Worm (Caenorhabditis elegans) whole organism, L4 larva: ENCODE data around the gene C05E7.3.

Source experiments
- D1046.2 ChIP-seq: fragments of 200-800 bp; sonication (Bioruptor generic); IDR thresholded peaks from 2 replicates; pipeline ENCODE4 v1.3.6; 2022; ENCODE audit warnings: missing genetic modification characterization, missing compliant biosample characterization
- F26F4.8 ChIP-seq: fragments of 200-800 bp; sonication (Bioruptor generic); conservative IDR thresholded peaks from 2 replicates; pipeline ENCODE4 v1.3.6; 2022; ENCODE audit warnings: missing genetic modification characterization, missing compliant biosample characterization
- F44E2.7 ChIP-seq: fragments of 200-800 bp; sonication (Bioruptor generic); IDR thresholded peaks from 2 replicates; pipeline ENCODE4 v2.1.2; 2022; ENCODE audit warnings: missing genetic modification characterization, missing compliant biosample characterization
- Y48G9A.11 ChIP-seq: fragments of 200-800 bp; sonication (Bioruptor generic); IDR thresholded peaks from 2 replicates; pipeline ENCODE4 v1.3.6; 2022; ENCODE audit warnings: missing genetic modification reagents, missing genetic modification characterization, missing compliant biosample characterization
- aha-1 ChIP-seq: fragments of 150-350 bp; peaks from one replicate; lab custom pipeline; 2014; ENCODE audit warnings: missing biosample characterization, missing genetic modification characterization
- ceh-20 ChIP-seq: fragments of 200-800 bp; sonication (Bioruptor generic); IDR thresholded peaks from 2 replicates; pipeline ENCODE4 v1.3.6; 2022; ENCODE audit warnings: missing genetic modification reagents, missing genetic modification characterization, missing compliant biosample characterization
- ceh-32 ChIP-seq: sonication (generic microtip); optimal IDR thresholded peaks from 2 replicates; lab custom pipeline; 2016; ENCODE audit warnings: mild to moderate bottlenecking, missing genetic modification characterization, missing compliant biosample characterization; ENCODE audit not compliant: poor library complexity
- cey-2 ChIP-seq: sonication (generic microtip); optimal IDR thresholded peaks from 3 replicates; lab custom pipeline; 2017; ENCODE audit warnings: missing genetic modification characterization, mild to moderate bottlenecking, missing compliant biosample characterization, antibody characterized with exemption, borderline replicate concordance; ENCODE audit not compliant: insufficient read depth
- ctbp-1 ChIP-seq: fragments of 200-800 bp; sonication (Bioruptor generic); IDR thresholded peaks from 2 replicates; pipeline ENCODE4 v1.3.6; 2022; ENCODE audit warnings: missing genetic modification reagents, missing genetic modification characterization, missing compliant biosample characterization
- dmd-6 ChIP-seq: fragments of 200-800 bp; sonication (Bioruptor generic); IDR thresholded peaks from 2 replicates; pipeline ENCODE4 v1.3.6; 2022; ENCODE audit warnings: missing genetic modification reagents, missing genetic modification characterization, missing compliant biosample characterization
- dmd-8 ChIP-seq: fragments of 200-800 bp; sonication (Bioruptor generic); IDR thresholded peaks from 2 replicates; pipeline ENCODE4 v1.3.6; 2022; ENCODE audit warnings: missing genetic modification characterization, missing compliant biosample characterization
- dpl-1 ChIP-seq: fragments of 150-350 bp; optimal IDR thresholded peaks from 2 replicates; lab custom pipeline; 2014; ENCODE audit warnings: missing biosample characterization, missing genetic modification reagents, missing genetic modification characterization
- hlh-30 ChIP-seq: sonication (generic microtip); optimal IDR thresholded peaks from 2 replicates; lab custom pipeline; 2017; ENCODE audit warnings: antibody characterized with exemption, mild to moderate bottlenecking, missing genetic modification characterization, missing compliant biosample characterization; ENCODE audit not compliant: insufficient read depth
- hmg-1.1 ChIP-seq: fragments of 200-800 bp; sonication (Bioruptor generic); IDR thresholded peaks from 2 replicates; pipeline ENCODE4 v1.3.6; 2022; ENCODE audit warnings: missing genetic modification reagents, missing genetic modification characterization, missing compliant biosample characterization
- lin-39 ChIP-seq: fragments of 150-350 bp; optimal IDR thresholded peaks from 2 replicates; lab custom pipeline; 2014; ENCODE audit warnings: missing biosample characterization, missing genetic modification reagents, missing genetic modification characterization
- lsy-2 ChIP-seq, 2 experiments: fragments of 150-350 bp in 1 of 2; sonication (generic microtip) in 1 of 2; optimal IDR thresholded peaks; 2 replicates each; lab custom pipeline; 2014 to 2017; ENCODE audit warnings: missing biosample characterization in 2 of 2, missing genetic modification characterization in 2 of 2
- mdl-1 ChIP-seq, 2 experiments: fragments of 150-350 bp in 1 of 2; sonication (generic microtip) in 1 of 2; optimal IDR thresholded peaks; 2 replicates each; lab custom pipeline; 2014 to 2017; ENCODE audit warnings: missing biosample characterization in 2 of 2, missing genetic modification characterization in 2 of 2
- mdt-29 ChIP-seq: fragments of 200-800 bp; sonication (Bioruptor generic); IDR thresholded peaks from 2 replicates; pipeline ENCODE4 v1.3.6; 2022; ENCODE audit warnings: missing genetic modification reagents, missing genetic modification characterization, missing compliant biosample characterization
- mep-1 ChIP-seq: fragments of 150-350 bp; sonication (generic microtip); optimal IDR thresholded peaks from 3 replicates; lab custom pipeline; 2014; ENCODE audit warnings: missing biosample characterization, missing genetic modification characterization
- mes-2 ChIP-seq: sonication (generic microtip); optimal IDR thresholded peaks from 2 replicates; lab custom pipeline; 2016; ENCODE audit warnings: missing genotype, mild to moderate bottlenecking, missing genetic modification characterization, missing compliant biosample characterization; ENCODE audit not compliant: poor library complexity, severe bottlenecking
- mxl-2 ChIP-seq: fragments of 200-800 bp; sonication (Bioruptor generic); conservative IDR thresholded peaks from 2 replicates; pipeline ENCODE4 v1.3.6; 2022; ENCODE audit warnings: missing genetic modification reagents, missing genetic modification characterization, missing compliant biosample characterization
- mxl-3 ChIP-seq: fragments of 200-800 bp; sonication (Bioruptor generic); optimal IDR thresholded peaks from 2 replicates; lab custom pipeline; 2018; ENCODE audit warnings: mild to moderate bottlenecking, missing genetic modification characterization, missing compliant biosample characterization
- nhr-10 ChIP-seq: fragments of 150-350 bp; optimal IDR thresholded peaks from 2 replicates; lab custom pipeline; 2014; ENCODE audit warnings: missing biosample characterization, missing genetic modification characterization
- nhr-102 ChIP-seq: sonication (generic microtip); optimal IDR thresholded peaks from 2 replicates; lab custom pipeline; 2016; ENCODE audit warnings: mild to moderate bottlenecking, missing genetic modification characterization, moderate library complexity, missing compliant biosample characterization
- nhr-11 ChIP-seq: fragments of 150-350 bp; optimal IDR thresholded peaks from 2 replicates; lab custom pipeline; 2014; ENCODE audit warnings: missing biosample characterization, missing genetic modification characterization
- nhr-111 ChIP-seq: fragments of 200-800 bp; sonication (Bioruptor generic); optimal IDR thresholded peaks from 2 replicates; lab custom pipeline; 2018; ENCODE audit warnings: mild to moderate bottlenecking, missing genetic modification characterization, missing compliant biosample characterization
- nhr-25 ChIP-seq: sonication (generic microtip); optimal IDR thresholded peaks from 2 replicates; lab custom pipeline; 2017; ENCODE audit warnings: missing genetic modification characterization, mild to moderate bottlenecking, missing compliant biosample characterization, antibody characterized with exemption, moderate library complexity, borderline replicate concordance; ENCODE audit not compliant: insufficient read depth
- nhr-28 ChIP-seq: fragments of 150-350 bp; optimal IDR thresholded peaks from 2 replicates; lab custom pipeline; 2014; ENCODE audit warnings: missing biosample characterization, missing genetic modification characterization
- nhr-41 ChIP-seq: fragments of 200-800 bp; sonication (Bioruptor generic); IDR thresholded peaks from 2 replicates; pipeline ENCODE4 v1.3.6; 2022; ENCODE audit warnings: missing genetic modification reagents, missing genetic modification characterization, missing compliant biosample characterization
- php-3 ChIP-seq: fragments of 200-800 bp; sonication (Bioruptor generic); IDR thresholded peaks from 2 replicates; pipeline ENCODE4 v1.3.6; 2022; ENCODE audit warnings: missing genetic modification reagents, missing genetic modification characterization, missing compliant biosample characterization
- set-16 ChIP-seq: fragments of 200-800 bp; sonication (Bioruptor generic); IDR thresholded peaks from 2 replicates; pipeline ENCODE4 v1.3.6; 2022; ENCODE audit warnings: missing genetic modification reagents, missing genetic modification characterization, missing compliant biosample characterization
- snpc-1.2 ChIP-seq: fragments of 200-800 bp; sonication (Bioruptor generic); IDR thresholded peaks from 2 replicates; pipeline ENCODE4 v1.3.6; 2022; ENCODE audit warnings: missing genetic modification reagents, missing genetic modification characterization, missing compliant biosample characterization
- spr-1 ChIP-seq: sonication (generic microtip); optimal IDR thresholded peaks from 2 replicates; lab custom pipeline; 2016; ENCODE audit warnings: mild to moderate bottlenecking, missing genetic modification characterization, missing compliant biosample characterization
- spr-3 ChIP-seq: fragments of 200-800 bp; sonication (Bioruptor generic); optimal IDR thresholded peaks from 2 replicates; lab custom pipeline; 2018; ENCODE audit warnings: mild to moderate bottlenecking, missing genetic modification characterization, missing compliant biosample characterization
- tra-1 ChIP-seq: fragments of 200-800 bp; sonication (Bioruptor generic); IDR thresholded peaks from 2 replicates; pipeline ENCODE4 v1.3.6; 2022; ENCODE audit warnings: missing genetic modification reagents, missing genetic modification characterization, missing compliant biosample characterization
- unc-62 ChIP-seq, 3 experiments: fragments of 150-350 bp in 1 of 3; sonication (generic microtip); optimal IDR thresholded peaks in 2 of 3; peaks in 1 of 3; 1 replicate in 1 of 3; 2 replicates in 2 of 3; lab custom pipeline; 2014 to 2017; ENCODE audit warnings: missing biosample characterization in 3 of 3, missing genetic modification characterization in 3 of 3, missing genetic modification reagents in 3 of 3, missing genotype in 1 of 3
- vab-7 ChIP-seq: fragments of 200-800 bp; sonication (Bioruptor generic); IDR thresholded peaks from 2 replicates; pipeline ENCODE4 v1.3.6; 2022; ENCODE audit warnings: missing genetic modification reagents, missing genetic modification characterization, missing compliant biosample characterization

Gene C05E7.3

ce11 chrX:12903810-12904209, 42.6 kb downstream of the C05E7.3 start:
- peak; percentile 90 for TF ChIP-seq aha-1
- no peak for TF ChIP-seq ceh-32 (tag; lab: Kevin White, UChicago)
- peak; percentile 22; the same call in 1 of the 2 replicates for TF ChIP-seq hmg-1.1 (GFP tag; lab: Robert Waterston, UW)
- 0 out of 2 replicates have a peak, but pooled peaks have one; percentile 37 for TF ChIP-seq vab-7

- TF ChIP-seq hmg-1.1 (GFP tag; lab: Robert Waterston, UW) = no peak
- no peak for TF ChIP-seq nhr-11
- no peak for TF ChIP-seq nhr-25
- TF ChIP-seq mdl-1 (tag; optimal IDR thresholded peaks at IDR 0.05; lab: Kevin White, UChicago) = no peak
- no peak for TF ChIP-seq dmd-6 (GFP tag; lab: Robert Waterston, UW)
- no peak for TF ChIP-seq mxl-2 (GFP tag; lab: Robert Waterston, UW)
- no peak for TF ChIP-seq nhr-41 (GFP tag; lab: Robert Waterston, UW)
- no peak for TF ChIP-seq ceh-20 (GFP tag; lab: Robert Waterston, UW)
- no peak for TF ChIP-seq mxl-3 (GFP tag; lab: Kevin White, UChicago)
- TF ChIP-seq mdt-29 (GFP tag; lab: Robert Waterston, UW) = no peak
- no peak for TF ChIP-seq hlh-30 (tag; lab: Kevin White, UChicago)
- TF ChIP-seq mes-2 (tag; lab: Kevin White, UChicago) = no peak
- no peak for TF ChIP-seq unc-62 (GFP tag; optimal IDR thresholded peaks at IDR 0.05 in 1 of 2; lab: Kevin White, UChicago)
- TF ChIP-seq unc-62 (tag; optimal IDR thresholded peaks at IDR 0.05; lab: Kevin White, UChicago) = no peak
- TF ChIP-seq F44E2.7 = no peak
- no peak for TF ChIP-seq php-3
- no peak for TF ChIP-seq nhr-111
- no peak for TF ChIP-seq set-16 (GFP tag; lab: Robert Waterston, UW)
- TF ChIP-seq, all 104 proteins: peak for 0
Observed at ce11 chrX:12902057-12902652, 44.3 kb downstream of the C05E7.3 start.

- TF ChIP-seq nhr-10 = no peak
- TF ChIP-seq dpl-1 (GFP tag; lab: Kevin White, UChicago) = no peak
- no peak for TF ChIP-seq nhr-25
- no peak for TF ChIP-seq nhr-102
- peak; percentile 16 for TF ChIP-seq mep-1 (tag; lab: Kevin White, UChicago)
- TF ChIP-seq Y48G9A.11 (GFP tag; lab: Robert Waterston, UW) = no peak
- no peak for TF ChIP-seq spr-1 (tag; lab: Kevin White, UChicago)
- TF ChIP-seq nhr-11 = no peak
- no peak for TF ChIP-seq F26F4.8 (GFP tag; lab: Robert Waterston, UW)
- TF ChIP-seq tra-1 = no peak
- TF ChIP-seq lin-39 (tag; lab: Kevin White, UChicago) = no peak
- TF ChIP-seq D1046.2 (GFP tag; lab: Robert Waterston, UW) = no peak
- no peak for TF ChIP-seq cey-2 (tag; lab: Kevin White, UChicago)
- TF ChIP-seq dmd-8 = no peak
- TF ChIP-seq spr-3 (GFP tag; lab: Kevin White, UChicago) = no peak
- TF ChIP-seq ctbp-1 (GFP tag; lab: Robert Waterston, UW) = no peak
- no peak for TF ChIP-seq snpc-1.2 (GFP tag; lab: Robert Waterston, UW)
- TF ChIP-seq nhr-28 = peak; percentile 93
- TF ChIP-seq aha-1 = peak; percentile 52
- peak in 1 of 2 experiments; percentile 8 for TF ChIP-seq lsy-2 (tag; optimal IDR thresholded peaks at IDR 0.05; lab: Kevin White, UChicago)
Observed at ce11 chrX:12899140-12899888, 47.1 kb downstream of the C05E7.3 start.
